Fruit fly (Drosophila melanogaster): ENCODE results near the gene Kcmf1.

dm6 chr3R:9033619-9034401 is 19.1 kb upstream of the Kcmf1 start:
- TF ChIP-seq CTCF (optimal IDR thresholded peaks at IDR 0.05) (no peak), CG8478 (optimal IDR thresholded peaks at IDR 0.05) (no peak)

Measured in S2 (cell line).